Worm (Caenorhabditis elegans): ENCODE data around the gene C27A7.5.

The C27A7.5 gene

DNA sequence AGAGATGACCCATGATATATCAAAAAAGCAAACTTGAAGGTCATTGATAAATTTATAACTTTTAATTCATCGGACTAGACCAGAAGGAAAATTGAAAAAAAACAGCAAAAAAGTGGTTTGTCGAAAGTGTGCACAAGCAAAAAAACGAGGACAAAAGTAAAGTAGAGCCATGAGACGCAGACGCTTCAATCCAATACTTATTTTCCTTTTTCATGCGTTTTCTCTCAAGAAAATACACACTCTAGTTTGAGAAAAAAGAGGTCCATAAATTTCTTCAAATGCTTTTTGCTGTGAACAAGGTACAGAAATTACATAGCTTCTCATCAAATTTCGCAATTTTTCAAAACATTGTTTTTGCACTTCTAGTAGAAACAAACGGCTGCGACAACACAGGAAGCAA is 963 bp downstream of the C27A7.5 start:
- no peak for TF ChIP-seq ceh-20 (GFP tag; IDR thresholded peaks at IDR 0.05)
- no peak for TF ChIP-seq lsy-2 (tag; optimal IDR thresholded peaks at IDR 0.05)
- TF ChIP-seq ceh-44 (GFP tag; IDR thresholded peaks at IDR 0.05): no peak
- TF ChIP-seq dmd-8 (GFP tag; IDR thresholded peaks at IDR 0.05): no peak
- no peak for TF ChIP-seq ces-1 (GFP tag; optimal IDR thresholded peaks at IDR 0.05)
- TF ChIP-seq ZK337.2 (GFP tag; IDR thresholded peaks at IDR 0.05): no peak
- no peak for TF ChIP-seq Y5F2A.4 (GFP tag; optimal IDR thresholded peaks at IDR 0.05)
- no peak for TF ChIP-seq F44E2.7 (GFP tag; IDR thresholded peaks at IDR 0.05)
- TF ChIP-seq madf-5 (GFP tag; IDR thresholded peaks at IDR 0.05): no peak
- TF ChIP-seq daf-8 (GFP tag; IDR thresholded peaks at IDR 0.05): no peak
- TF ChIP-seq zfp-3 (GFP tag; conservative IDR thresholded peaks at IDR 0.05): no peak

DNA sequence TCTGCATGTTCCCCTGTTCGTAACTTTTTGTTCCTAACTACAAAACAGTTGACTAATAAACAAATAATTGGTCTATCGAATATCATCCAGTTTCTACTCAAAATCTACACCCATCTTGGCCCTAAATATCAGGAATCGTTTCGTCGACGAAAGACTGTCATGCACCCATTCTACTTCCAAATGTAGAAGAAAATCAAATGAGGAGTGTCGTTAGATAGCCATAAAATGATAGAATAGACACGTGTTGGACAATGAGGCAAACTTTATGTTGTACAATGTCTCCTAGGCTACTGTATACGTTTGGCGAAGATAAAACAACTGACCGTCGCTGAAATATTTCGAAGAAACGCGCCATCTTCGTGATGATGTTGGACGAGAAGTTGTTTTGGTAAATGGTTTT is 2.1 kb downstream of the C27A7.5 start:
- TF ChIP-seq F37D6.2 (tag; optimal IDR thresholded peaks at IDR 0.05) (no peak), nhr-11 (tag; optimal IDR thresholded peaks at IDR 0.05) (no peak), nhr-42 (GFP tag; IDR thresholded peaks at IDR 0.05) (no peak), nhr-48 (tag; optimal IDR thresholded peaks at IDR 0.05) (no peak), pqm-1 (tag; optimal IDR thresholded peaks at IDR 0.05) (no peak), Y105C5A.15 (GFP tag; IDR thresholded peaks at IDR 0.05) (no peak), egl-43 (GFP tag; IDR thresholded peaks at IDR 0.05) (no peak), madf-5 (GFP tag; IDR thresholded peaks at IDR 0.05) (no peak), madf-9 (GFP tag; conservative IDR thresholded peaks at IDR 0.05) (no peak), zip-2 (tag; optimal IDR thresholded peaks at IDR 0.05) (no peak), daf-19 (GFP tag; conservative IDR thresholded peaks at IDR 0.05) (no peak), lin-15B (tag; optimal IDR thresholded peaks at IDR 0.05) (no peak), zag-1 (tag; optimal IDR thresholded peaks at IDR 0.05) (no peak), hlh-30 (tag; optimal IDR thresholded peaks at IDR 0.05; ENCODE audit: insufficient read depth) (no peak), mxl-3 (GFP tag; optimal IDR thresholded peaks at IDR 0.05) (no peak), aha-1 (tag) (no peak)

DNA sequence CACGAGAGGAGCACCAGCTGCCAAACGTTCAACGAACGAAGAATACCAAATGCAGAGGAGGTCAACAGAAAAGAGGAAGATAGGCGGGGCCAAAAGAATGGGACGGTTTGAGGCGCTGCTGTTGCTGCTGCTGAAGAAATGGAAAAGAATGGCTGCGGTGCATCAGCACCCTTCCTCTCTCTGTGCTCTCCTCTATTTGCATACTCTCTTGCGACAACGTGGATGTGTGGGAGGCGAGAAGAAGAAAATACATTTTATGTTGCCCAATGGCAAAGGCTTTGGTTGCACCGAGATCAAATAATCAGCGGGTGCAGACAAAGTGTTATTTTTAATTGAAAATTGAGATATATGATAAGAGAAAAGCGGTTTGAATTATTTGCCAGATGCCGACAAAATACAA is 3.7 kb downstream of the C27A7.5 start:
- TF ChIP-seq ZK337.2 (GFP tag; IDR thresholded peaks at IDR 0.05): no peak
- peak; percentile 12; the same call in 1 of the 2 replicates for TF ChIP-seq ceh-20 (GFP tag; IDR thresholded peaks at IDR 0.05)
- TF ChIP-seq lin-1 (GFP tag; IDR thresholded peaks at IDR 0.05): no peak
- peak; percentile 46 for TF ChIP-seq mxl-3 (GFP tag; optimal IDR thresholded peaks at IDR 0.05)
- TF ChIP-seq php-3 (GFP tag; IDR thresholded peaks at IDR 0.05): no peak
- TF ChIP-seq lir-3 (tag; optimal IDR thresholded peaks at IDR 0.05): no peak
- no peak for TF ChIP-seq fos-1 (tag; optimal IDR thresholded peaks at IDR 0.05)
- no peak for TF ChIP-seq nhr-41 (GFP tag; IDR thresholded peaks at IDR 0.05)
- TF ChIP-seq ceh-44 (GFP tag; IDR thresholded peaks at IDR 0.05): no peak
- TF ChIP-seq nhr-6 (tag; optimal IDR thresholded peaks at IDR 0.05): peak; percentile 4
- TF ChIP-seq zip-11 (GFP tag; IDR thresholded peaks at IDR 0.05): no peak
- no peak for TF ChIP-seq ama-1 (optimal IDR thresholded peaks at IDR 0.05)
- no peak for TF ChIP-seq ctbp-1 (GFP tag; IDR thresholded peaks at IDR 0.05)
- TF ChIP-seq attf-4 (tag; optimal IDR thresholded peaks at IDR 0.05): no peak
- TF ChIP-seq rbr-2 (tag; optimal IDR thresholded peaks at IDR 0.05): no peak
- no peak for TF ChIP-seq lin-13 (GFP tag; optimal IDR thresholded peaks at IDR 0.05)
- no peak for TF ChIP-seq ceh-28 (tag; optimal IDR thresholded peaks at IDR 0.05)
- TF ChIP-seq dmd-6 (GFP tag; IDR thresholded peaks at IDR 0.05): peak; percentile 28; the same call in 1 of the 2 replicates
- peak; percentile 75 for TF ChIP-seq nhr-48 (tag; optimal IDR thresholded peaks at IDR 0.05)

Data from whole organism, L4 larva.